Worm (Caenorhabditis elegans): ENCODE data around the gene gcst-1.

DNA sequence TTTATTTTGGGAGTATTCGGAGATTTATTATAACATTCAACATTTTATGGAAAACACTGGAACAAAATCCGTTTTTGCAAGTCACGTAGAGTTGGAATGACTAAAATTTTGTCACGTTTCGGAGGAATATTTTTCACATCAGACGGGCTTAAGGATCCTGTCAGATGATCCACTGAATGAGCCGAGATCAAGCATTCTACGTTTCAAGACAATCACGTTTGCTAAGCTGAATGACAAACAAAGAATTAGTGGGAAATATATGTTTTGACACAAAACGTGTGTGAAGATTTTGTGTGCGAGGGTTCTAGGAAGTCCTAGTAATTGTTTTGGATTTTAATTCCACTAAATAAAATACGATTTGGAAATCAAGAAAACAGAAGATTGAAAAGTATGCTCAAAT, 26.7 kb downstream of the gcst-1 start:
- TF ChIP-seq F13H6.1 (tag; optimal IDR thresholded peaks at IDR 0.05), result no peak
- no peak for TF ChIP-seq ahr-1 (tag; optimal IDR thresholded peaks at IDR 0.05)
- no peak for TF ChIP-seq pqm-1 (tag; optimal IDR thresholded peaks at IDR 0.05)
- no peak for TF ChIP-seq ets-4 (tag; optimal IDR thresholded peaks at IDR 0.05)
- no peak for TF ChIP-seq tbx-7 (tag; optimal IDR thresholded peaks at IDR 0.05)
- no peak for TF ChIP-seq K02D7.2 (tag; optimal IDR thresholded peaks at IDR 0.05)
- TF ChIP-seq nfya-1 (tag; optimal IDR thresholded peaks at IDR 0.05), result no peak
- no peak for TF ChIP-seq sox-4 (tag; optimal IDR thresholded peaks at IDR 0.05)
- no peak for TF ChIP-seq ceh-34 (tag; optimal IDR thresholded peaks at IDR 0.05)
- TF ChIP-seq rnt-1 (tag; optimal IDR thresholded peaks at IDR 0.05), result no peak
- no peak for TF ChIP-seq pag-3 (tag; optimal IDR thresholded peaks at IDR 0.05; ENCODE audit: borderline replicate concordance)
- no peak for TF ChIP-seq pha-2 (tag; optimal IDR thresholded peaks at IDR 0.05)
- no peak for TF ChIP-seq hlh-6 (tag; optimal IDR thresholded peaks at IDR 0.05)

All from whole organism, late embryonic.